Fruit fly (Drosophila melanogaster): ENCODE data around the gene Hira.

Gene Hira

DNA sequence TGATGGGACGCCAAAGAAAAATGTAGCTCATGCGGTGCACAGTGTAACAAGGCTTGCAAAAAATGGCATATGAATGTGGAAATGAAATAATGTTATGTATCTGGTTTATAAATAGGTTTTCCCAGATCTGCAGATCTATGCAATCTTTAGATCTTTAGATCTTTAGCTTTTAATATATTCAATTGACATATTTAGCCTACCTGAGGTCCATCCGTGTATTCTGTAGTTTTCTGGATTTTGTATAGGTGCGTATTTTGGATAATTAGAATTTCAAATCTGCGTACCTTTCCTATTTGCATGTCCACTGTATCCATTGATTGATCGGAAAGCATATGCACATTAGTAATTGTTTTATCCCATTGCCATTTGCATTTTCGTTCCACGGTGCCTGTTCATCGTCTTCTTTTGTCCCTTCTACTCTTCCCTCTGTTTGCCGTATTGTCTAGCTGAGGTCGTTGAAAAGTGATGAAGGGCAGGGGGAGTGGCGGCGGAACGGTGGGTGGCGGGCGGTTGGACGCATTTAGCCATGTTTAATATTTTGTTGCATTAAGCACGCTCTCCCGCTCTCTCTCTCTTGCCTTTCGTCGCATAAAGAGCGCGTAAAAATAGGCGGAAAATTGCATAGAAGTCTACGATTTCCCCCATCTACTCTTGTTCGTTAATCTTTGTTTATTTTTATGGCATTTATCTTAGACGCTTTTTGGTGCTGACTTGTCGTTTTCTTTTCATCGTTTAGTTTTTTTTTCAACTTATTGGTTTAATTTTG lies 12.8 kb upstream of the Hira start, which contains the start of gene CHES-1-like (continued):
- TF ChIP-seq Fer2 (tag; optimal IDR thresholded peaks at IDR 0.05) (peak; percentile 59), run (tag; optimal IDR thresholded peaks at IDR 0.05) (peak; percentile 82), CTCF (GFP tag; optimal IDR thresholded peaks at IDR 0.05) (peak; percentile 63), sr (GFP tag; IDR thresholded peaks at IDR 0.05) (peak; percentile 40; the same call in 2 of the 3 replicates), nerfin-1 (tag; optimal IDR thresholded peaks at IDR 0.05) (peak; percentile 85), zfh1 (GFP tag; IDR thresholded peaks at IDR 0.05) (peak; percentile 75), CG17912 (GFP tag; optimal IDR thresholded peaks at IDR 0.05) (no peak), Bdp1 (GFP tag; optimal IDR thresholded peaks at IDR 0.05) (peak; percentile 78), H15 (GFP tag; IDR thresholded peaks at IDR 0.05) (peak; percentile 78; the same call in 2 of the 3 replicates), emc (GFP tag; optimal IDR thresholded peaks at IDR 0.05) (peak; percentile 64), sisA (GFP tag; IDR thresholded peaks at IDR 0.05) (peak; percentile 80), Spps (tag; optimal IDR thresholded peaks at IDR 0.05) (peak; percentile 68), CG4854 (GFP tag; optimal IDR thresholded peaks at IDR 0.05) (peak; percentile 70), CG6813 (GFP tag; optimal IDR thresholded peaks at IDR 0.05) (peak; percentile 87), chn (GFP tag; optimal IDR thresholded peaks at IDR 0.05) (peak; percentile 88), odd (GFP tag; optimal IDR thresholded peaks at IDR 0.05) (peak; percentile 85), jigr1 (GFP tag; IDR thresholded peaks at IDR 0.05) (peak; percentile 79; the same call in 2 of the 3 replicates), Hmr (GFP tag; optimal IDR thresholded peaks at IDR 0.05) (peak; percentile 91), lbe (GFP tag; optimal IDR thresholded peaks at IDR 0.05) (peak; percentile 52), Awh (GFP tag; IDR thresholded peaks at IDR 0.05) (peak; percentile 70), Abd-B (GFP tag; optimal IDR thresholded peaks at IDR 0.05) (peak; percentile 93), Atf3 (GFP tag; optimal IDR thresholded peaks at IDR 0.05) (peak; percentile 83), Gsc (GFP tag; IDR thresholded peaks at IDR 0.05) (peak; percentile 33; the same call in 1 of the 2 replicates), gfzf (GFP tag; optimal IDR thresholded peaks at IDR 0.05) (no peak), h (optimal IDR thresholded peaks at IDR 0.05) (no peak), grau (tag; optimal IDR thresholded peaks at IDR 0.05) (peak; percentile 92), Atf-2 (GFP tag; optimal IDR thresholded peaks at IDR 0.05) (peak; percentile 93), insv (GFP tag; optimal IDR thresholded peaks at IDR 0.05) (peak; percentile 1 to 59), HmgZ (tag; optimal IDR thresholded peaks at IDR 0.05) (peak; percentile 79), CG4360 (GFP tag; IDR thresholded peaks at IDR 0.05) (no peak), wdn (GFP tag; IDR thresholded peaks at IDR 0.05) (peak; percentile 67), ftz-f1 (GFP tag; optimal IDR thresholded peaks at IDR 0.05) (peak; percentile 30), dimm (GFP tag; IDR thresholded peaks at IDR 0.05) (peak; percentile 68), sna (GFP tag; IDR thresholded peaks at IDR 0.05; ENCODE audit: partially characterized antibody) (no peak), Stat92E (GFP tag; optimal IDR thresholded peaks at IDR 0.05) (peak in 2 of 3 experiments; percentile 30 to 55), Tbp (GFP tag; optimal IDR thresholded peaks at IDR 0.05) (no peak), H2.0 (GFP tag; IDR thresholded peaks at IDR 0.05) (peak; percentile 51; the same call in 1 of the 2 replicates), fru (optimal IDR thresholded peaks at IDR 0.05) (no peak), sim (GFP tag; IDR thresholded peaks at IDR 0.05) (peak; percentile 60; the same call in 1 of the 2 replicates), CG14965 (GFP tag; optimal IDR thresholded peaks at IDR 0.05; ENCODE audit: borderline replicate concordance) (peak; percentile 59), CG2875 (GFP tag; optimal IDR thresholded peaks at IDR 0.05) (peak; percentile 91), bab2 (GFP tag; optimal IDR thresholded peaks at IDR 0.05) (peak; percentile 91), CG31441 (GFP tag; IDR thresholded peaks at IDR 0.05) (peak; percentile 95), Sry-β (GFP tag; optimal IDR thresholded peaks at IDR 0.05) (peak; percentile 27), sug (tag; optimal IDR thresholded peaks at IDR 0.05) (peak; percentile 86), Atf6 (GFP tag; IDR thresholded peaks at IDR 0.05) (peak; percentile 83), MTF-1 (GFP tag; optimal IDR thresholded peaks at IDR 0.05; ENCODE audit: borderline replicate concordance) (no peak), tin (GFP tag; optimal IDR thresholded peaks at IDR 0.05) (peak; percentile 87), CG18599 (GFP tag; optimal IDR thresholded peaks at IDR 0.05) (peak; percentile 88), NC2α (GFP tag; optimal IDR thresholded peaks at IDR 0.05) (peak; percentile 74)
